Worm (Caenorhabditis elegans) whole organism, L4 larva: ENCODE results near the gene lgc-11.

Source experiments
- D1046.2 ChIP-seq: fragments of 200-800 bp; sonication (Bioruptor generic); IDR thresholded peaks from 2 replicates; pipeline ENCODE4 v1.3.6; 2022; ENCODE audit warnings: missing genetic modification characterization, missing compliant biosample characterization
- F49E8.2 ChIP-seq: sonication (generic microtip); optimal IDR thresholded peaks from 2 replicates; lab custom pipeline; 2016; ENCODE audit warnings: missing compliant biosample characterization, mild to moderate bottlenecking, missing genetic modification characterization, borderline replicate concordance
- aha-1 ChIP-seq: fragments of 150-350 bp; peaks from one replicate; lab custom pipeline; 2014; ENCODE audit warnings: missing biosample characterization, missing genetic modification characterization
- ama-1 ChIP-seq: fragments of 150-350 bp; optimal IDR thresholded peaks from 2 replicates; lab custom pipeline; 2014; ENCODE audit warnings: inconsistent platforms, mixed read lengths
- ceh-28 ChIP-seq: fragments of 150-350 bp; optimal IDR thresholded peaks from 2 replicates; lab custom pipeline; 2014; ENCODE audit warnings: missing biosample characterization, missing genetic modification reagents, missing genetic modification characterization
- ceh-32 ChIP-seq: sonication (generic microtip); optimal IDR thresholded peaks from 2 replicates; lab custom pipeline; 2016; ENCODE audit warnings: mild to moderate bottlenecking, missing genetic modification characterization, missing compliant biosample characterization; ENCODE audit not compliant: poor library complexity
- ceh-44 ChIP-seq: fragments of 200-800 bp; sonication (Bioruptor generic); IDR thresholded peaks from 2 replicates; pipeline ENCODE4 v1.3.6; 2022; ENCODE audit warnings: missing genetic modification reagents, missing genetic modification characterization, missing compliant biosample characterization
- ceh-62 ChIP-seq: sonication (generic microtip); optimal IDR thresholded peaks from 2 replicates; lab custom pipeline; 2017; ENCODE audit warnings: missing biosample characterization, missing genetic modification characterization
- ceh-82 ChIP-seq: sonication (generic microtip); optimal IDR thresholded peaks from 2 replicates; lab custom pipeline; 2017; ENCODE audit warnings: missing biosample characterization, missing genetic modification characterization
- ces-1 ChIP-seq: fragments of 150-350 bp; sonication (generic microtip); optimal IDR thresholded peaks from 4 replicates; lab custom pipeline; 2014; ENCODE audit warnings: missing biosample characterization, missing genetic modification reagents, missing genetic modification characterization
- cey-2 ChIP-seq: sonication (generic microtip); optimal IDR thresholded peaks from 3 replicates; lab custom pipeline; 2017; ENCODE audit warnings: missing genetic modification characterization, mild to moderate bottlenecking, missing compliant biosample characterization, antibody characterized with exemption, borderline replicate concordance; ENCODE audit not compliant: insufficient read depth
- daf-19 ChIP-seq: fragments of 200-800 bp; sonication (Bioruptor generic); conservative IDR thresholded peaks from 2 replicates; pipeline ENCODE4 v1.3.6; 2022; ENCODE audit warnings: missing genetic modification characterization, missing compliant biosample characterization
- dmd-6 ChIP-seq: fragments of 200-800 bp; sonication (Bioruptor generic); IDR thresholded peaks from 2 replicates; pipeline ENCODE4 v1.3.6; 2022; ENCODE audit warnings: missing genetic modification reagents, missing genetic modification characterization, missing compliant biosample characterization
- dmd-8 ChIP-seq: fragments of 200-800 bp; sonication (Bioruptor generic); IDR thresholded peaks from 2 replicates; pipeline ENCODE4 v1.3.6; 2022; ENCODE audit warnings: missing genetic modification characterization, missing compliant biosample characterization
- dmd-9 ChIP-seq: fragments of 200-800 bp; sonication (Bioruptor generic); IDR thresholded peaks from 2 replicates; pipeline ENCODE4 v1.3.6; 2022; ENCODE audit warnings: missing genetic modification reagents, missing genetic modification characterization, missing compliant biosample characterization
- fos-1 ChIP-seq: fragments of 150-350 bp; optimal IDR thresholded peaks from 2 replicates; lab custom pipeline; 2014; ENCODE audit warnings: missing biosample characterization, missing genetic modification characterization
- gei-8 ChIP-seq: fragments of 200-800 bp; sonication (Bioruptor generic); optimal IDR thresholded peaks from 2 replicates; lab custom pipeline; 2018; ENCODE audit warnings: mild to moderate bottlenecking, missing genetic modification characterization, missing compliant biosample characterization
- hlh-11 ChIP-seq: fragments of 200-800 bp; sonication (Bioruptor generic); optimal IDR thresholded peaks from 2 replicates; lab custom pipeline; 2018; ENCODE audit warnings: mild to moderate bottlenecking, missing genetic modification characterization, missing compliant biosample characterization
- hlh-30 ChIP-seq: sonication (generic microtip); optimal IDR thresholded peaks from 2 replicates; lab custom pipeline; 2017; ENCODE audit warnings: antibody characterized with exemption, mild to moderate bottlenecking, missing genetic modification characterization, missing compliant biosample characterization; ENCODE audit not compliant: insufficient read depth
- hmg-1.1 ChIP-seq: fragments of 200-800 bp; sonication (Bioruptor generic); IDR thresholded peaks from 2 replicates; pipeline ENCODE4 v1.3.6; 2022; ENCODE audit warnings: missing genetic modification reagents, missing genetic modification characterization, missing compliant biosample characterization
- lin-1 ChIP-seq: fragments of 200-800 bp; sonication (Bioruptor generic); IDR thresholded peaks from 2 replicates; pipeline ENCODE4 v1.3.6; 2022; ENCODE audit warnings: missing genetic modification reagents, missing genetic modification characterization, missing compliant biosample characterization
- lin-15B ChIP-seq: fragments of 150-350 bp; sonication (generic microtip); optimal IDR thresholded peaks from 3 replicates; lab custom pipeline; 2014; ENCODE audit warnings: missing biosample characterization, missing genetic modification characterization
- lin-38 ChIP-seq: fragments of 200-800 bp; sonication (Bioruptor generic); IDR thresholded peaks from 2 replicates; pipeline ENCODE4 v1.3.6; 2022; ENCODE audit warnings: missing genetic modification reagents, missing genetic modification characterization, missing compliant biosample characterization
- lir-3 ChIP-seq: sonication (generic microtip); optimal IDR thresholded peaks from 2 replicates; lab custom pipeline; 2016; ENCODE audit warnings: mild to moderate bottlenecking, missing genetic modification characterization, missing compliant biosample characterization
- madf-5 ChIP-seq, 2 experiments: fragments of 200-800 bp; sonication (Bioruptor generic); IDR thresholded peaks; 2 replicates each; pipeline ENCODE4 v1.3.6; 2022; ENCODE audit warnings: missing compliant biosample characterization in 2 of 2, missing genetic modification characterization in 2 of 2
- mdl-1 ChIP-seq, 2 experiments: fragments of 150-350 bp in 1 of 2; sonication (generic microtip) in 1 of 2; optimal IDR thresholded peaks; 2 replicates each; lab custom pipeline; 2014 to 2017; ENCODE audit warnings: missing biosample characterization in 2 of 2, missing genetic modification characterization in 2 of 2
- mep-1 ChIP-seq: fragments of 150-350 bp; sonication (generic microtip); optimal IDR thresholded peaks from 3 replicates; lab custom pipeline; 2014; ENCODE audit warnings: missing biosample characterization, missing genetic modification characterization
- mes-2 ChIP-seq: sonication (generic microtip); optimal IDR thresholded peaks from 2 replicates; lab custom pipeline; 2016; ENCODE audit warnings: missing genotype, mild to moderate bottlenecking, missing genetic modification characterization, missing compliant biosample characterization; ENCODE audit not compliant: poor library complexity, severe bottlenecking
- mxl-3 ChIP-seq: fragments of 200-800 bp; sonication (Bioruptor generic); optimal IDR thresholded peaks from 2 replicates; lab custom pipeline; 2018; ENCODE audit warnings: mild to moderate bottlenecking, missing genetic modification characterization, missing compliant biosample characterization
- nhr-102 ChIP-seq: sonication (generic microtip); optimal IDR thresholded peaks from 2 replicates; lab custom pipeline; 2016; ENCODE audit warnings: mild to moderate bottlenecking, missing genetic modification characterization, moderate library complexity, missing compliant biosample characterization
- nhr-11 ChIP-seq: fragments of 150-350 bp; optimal IDR thresholded peaks from 2 replicates; lab custom pipeline; 2014; ENCODE audit warnings: missing biosample characterization, missing genetic modification characterization
- nhr-111 ChIP-seq: fragments of 200-800 bp; sonication (Bioruptor generic); optimal IDR thresholded peaks from 2 replicates; lab custom pipeline; 2018; ENCODE audit warnings: mild to moderate bottlenecking, missing genetic modification characterization, missing compliant biosample characterization
- nhr-237 ChIP-seq: sonication (generic microtip); optimal IDR thresholded peaks from 2 replicates; lab custom pipeline; 2017; ENCODE audit warnings: missing biosample characterization, missing genetic modification characterization
- nhr-25 ChIP-seq: sonication (generic microtip); optimal IDR thresholded peaks from 2 replicates; lab custom pipeline; 2017; ENCODE audit warnings: missing genetic modification characterization, mild to moderate bottlenecking, missing compliant biosample characterization, antibody characterized with exemption, moderate library complexity, borderline replicate concordance; ENCODE audit not compliant: insufficient read depth
- nhr-28 ChIP-seq: fragments of 150-350 bp; optimal IDR thresholded peaks from 2 replicates; lab custom pipeline; 2014; ENCODE audit warnings: missing biosample characterization, missing genetic modification characterization
- nhr-48 ChIP-seq: sonication (generic microtip); optimal IDR thresholded peaks from 2 replicates; lab custom pipeline; 2016; ENCODE audit warnings: mild to moderate bottlenecking, missing genetic modification characterization, missing compliant biosample characterization
- nhr-6 ChIP-seq: fragments of 150-350 bp; optimal IDR thresholded peaks from 2 replicates; lab custom pipeline; 2014; ENCODE audit warnings: missing biosample characterization, missing genetic modification characterization
- nhr-76 ChIP-seq: fragments of 150-350 bp; optimal IDR thresholded peaks from 2 replicates; lab custom pipeline; 2014; ENCODE audit warnings: missing biosample characterization, missing genetic modification characterization
- set-16 ChIP-seq: fragments of 200-800 bp; sonication (Bioruptor generic); IDR thresholded peaks from 2 replicates; pipeline ENCODE4 v1.3.6; 2022; ENCODE audit warnings: missing genetic modification reagents, missing genetic modification characterization, missing compliant biosample characterization
- snpc-4 ChIP-seq: fragments of 150-350 bp; optimal IDR thresholded peaks from 2 replicates; lab custom pipeline; 2014; ENCODE audit warnings: missing biosample characterization, missing genetic modification characterization
- unc-62 ChIP-seq, 3 experiments: fragments of 150-350 bp in 1 of 3; sonication (generic microtip); optimal IDR thresholded peaks in 2 of 3; peaks in 1 of 3; 1 replicate in 1 of 3; 2 replicates in 2 of 3; lab custom pipeline; 2014 to 2017; ENCODE audit warnings: missing biosample characterization in 3 of 3, missing genetic modification characterization in 3 of 3, missing genetic modification reagents in 3 of 3, missing genotype in 1 of 3
- zip-11 ChIP-seq: fragments of 200-800 bp; sonication (Bioruptor generic); IDR thresholded peaks from 2 replicates; pipeline ENCODE4 v1.3.6; 2022; ENCODE audit warnings: missing genetic modification characterization, missing compliant biosample characterization

Gene lgc-11

ce11 chrX:7485748-7486147, 20.7 kb downstream of the lgc-11 start, which contains the start of gene gly-12:
gly-12 (plus strand) TSS chrX:7485864.
- TF ChIP-seq mdl-1 (tag; optimal IDR thresholded peaks at IDR 0.05; lab: Kevin White, UChicago): peak in 1 of 2 experiments; percentile 71
- TF ChIP-seq lin-15B (tag; lab: Kevin White, UChicago): no peak
- peak; percentile 71 for TF ChIP-seq mxl-3
- no peak for TF ChIP-seq hmg-1.1 (GFP tag; lab: Robert Waterston, UW)
- TF ChIP-seq nhr-111: no peak
- peak; percentile 9 for TF ChIP-seq nhr-28
- TF ChIP-seq dmd-8 (GFP tag; lab: Robert Waterston, UW): no peak
- TF ChIP-seq nhr-6 (tag; lab: Kevin White, UChicago): no peak
- peak; percentile 48 for TF ChIP-seq mes-2 (tag; lab: Kevin White, UChicago)
- no peak for TF ChIP-seq snpc-4 (tag; lab: Kevin White, UChicago)
- TF ChIP-seq set-16 (GFP tag; lab: Robert Waterston, UW): no peak
- TF ChIP-seq aha-1 (tag; lab: Kevin White, UChicago): peak; percentile 67
- no peak for TF ChIP-seq dmd-9 (GFP tag; lab: Robert Waterston, UW)
- TF ChIP-seq hlh-11 (tag; lab: Kevin White, UChicago): peak; percentile 38
- TF ChIP-seq daf-19 (GFP tag; lab: Robert Waterston, UW): no peak
- peak; percentile 18 for TF ChIP-seq mep-1 (tag; lab: Kevin White, UChicago)
- no peak for TF ChIP-seq cey-2
- TF ChIP-seq, all 104 proteins: peak for 7

- TF ChIP-seq madf-5 (GFP tag; IDR thresholded peaks at IDR 0.05; lab: Robert Waterston, UW): no peak
- no peak for TF ChIP-seq ceh-44
- no peak for TF ChIP-seq nhr-102 (tag; lab: Kevin White, UChicago)
- no peak for TF ChIP-seq ceh-82 (tag; lab: Kevin White, UChicago)
- TF ChIP-seq D1046.2 (GFP tag; lab: Robert Waterston, UW): no peak
- TF ChIP-seq unc-62 (GFP tag; optimal IDR thresholded peaks at IDR 0.05 in 1 of 2; lab: Kevin White, UChicago): no peak
- no peak for TF ChIP-seq unc-62 (tag; optimal IDR thresholded peaks at IDR 0.05; lab: Kevin White, UChicago)
These were observed 25.7 kb downstream of the lgc-11 start, which contains the start of gene F48E3.9 for ce11 chrX:7480756-7481155. F48E3.9 (plus strand) TSS chrX:7481056.

ce11 chrX:7478948-7479347, 27.5 kb downstream of the lgc-11 start, which contains the start of gene mek-1:
mek-1 (plus strand) TSS chrX:7479248.
- TF ChIP-seq zip-11 (GFP tag; lab: Robert Waterston, UW) (no peak), ceh-32 (tag; lab: Kevin White, UChicago) (no peak), ceh-28 (no peak), mep-1 (tag; lab: Kevin White, UChicago) (no peak), fos-1 (tag; lab: Kevin White, UChicago) (no peak), nhr-237 (tag; lab: Kevin White, UChicago) (no peak), F49E8.2 (tag; lab: Kevin White, UChicago) (no peak), ama-1 (lab: Kevin White, UChicago) (no peak), snpc-4 (tag; lab: Kevin White, UChicago) (no peak)

ce11 chrX:7478476-7478875, 28.0 kb downstream of the lgc-11 start:
- TF ChIP-seq nhr-25 (tag; lab: Kevin White, UChicago) (no peak), lir-3 (no peak), nhr-76 (tag; lab: Kevin White, UChicago) (no peak), ceh-32 (tag; lab: Kevin White, UChicago) (no peak), ceh-62 (no peak), nhr-11 (tag; lab: Kevin White, UChicago) (peak; percentile 43), mdl-1 (tag; optimal IDR thresholded peaks at IDR 0.05; lab: Kevin White, UChicago) (peak; percentile 2 to 75), F49E8.2 (tag; lab: Kevin White, UChicago) (no peak), D1046.2 (GFP tag; lab: Robert Waterston, UW) (no peak), nhr-111 (no peak), set-16 (GFP tag; lab: Robert Waterston, UW) (0 out of 2 replicates have a peak, but pooled peaks have one; percentile 18), hlh-30 (tag; lab: Kevin White, UChicago) (peak; percentile 88), lin-38 (no peak), dmd-6 (GFP tag; lab: Robert Waterston, UW) (peak; percentile 37; the same call in 1 of the 2 replicates), nhr-6 (tag; lab: Kevin White, UChicago) (peak; percentile 40), cey-2 (no peak), nhr-48 (tag; lab: Kevin White, UChicago) (no peak), lin-1 (GFP tag; lab: Robert Waterston, UW) (no peak), mep-1 (tag; lab: Kevin White, UChicago) (peak; percentile 58), ceh-28 (no peak), ces-1 (no peak), nhr-28 (peak; percentile 42), nhr-102 (tag; lab: Kevin White, UChicago) (no peak), hmg-1.1 (GFP tag; lab: Robert Waterston, UW) (peak; percentile 62), gei-8 (GFP tag; lab: Kevin White, UChicago) (no peak), mes-2 (tag; lab: Kevin White, UChicago) (peak; percentile 56)
